Worm (Caenorhabditis elegans): Measurements from ENCODE around the gene C42D4.19.
A peak's percentile ranks its signal among the peaks of the same experiment; 100 is the strongest.

- TF ChIP-seq dpl-1 (GFP tag; optimal IDR thresholded peaks at IDR 0.05) (peak in 2 of 3 experiments; percentile 48 to 58), ces-1 (GFP tag; optimal IDR thresholded peaks at IDR 0.05) (no peak), skn-1 (tag; optimal IDR thresholded peaks at IDR 0.05) (no peak), nhr-237 (tag; optimal IDR thresholded peaks at IDR 0.05) (no peak), pqm-1 (tag; optimal IDR thresholded peaks at IDR 0.05) (no peak), mdl-1 (tag; optimal IDR thresholded peaks at IDR 0.05) (no peak), zag-1 (tag; optimal IDR thresholded peaks at IDR 0.05) (no peak), sox-4 (tag; optimal IDR thresholded peaks at IDR 0.05) (no peak), fkh-10 (GFP tag; optimal IDR thresholded peaks at IDR 0.05) (no peak), ets-5 (GFP tag; IDR thresholded peaks at IDR 0.05) (no peak), mep-1 (tag; optimal IDR thresholded peaks at IDR 0.05) (no peak)
Observed at ce11 chrIV:7133140-7133539, 42.3 kb upstream of the C42D4.19 start, which contains the start of gene cyn-12.
